Worm (Caenorhabditis elegans) whole organism, L3 larva: Measurements from ENCODE around the gene lgc-4.

Experiments
- R02D3.7 ChIP-seq: fragments of 150-350 bp; optimal IDR thresholded peaks from 2 replicates; lab custom pipeline; 2014; ENCODE audit warnings: missing biosample characterization, missing genetic modification characterization
- aly-2 ChIP-seq: fragments of 150-350 bp; optimal IDR thresholded peaks from 2 replicates; lab custom pipeline; 2014; ENCODE audit warnings: missing biosample characterization, missing genetic modification characterization
- ama-1 ChIP-seq: fragments of 150-350 bp; optimal IDR thresholded peaks from 2 replicates; lab custom pipeline; 2018
- ceh-16 ChIP-seq: sonication (generic microtip); optimal IDR thresholded peaks from 2 replicates; lab custom pipeline; 2017; ENCODE audit warnings: missing biosample characterization, missing genetic modification characterization
- ceh-28 ChIP-seq: fragments of 150-350 bp; optimal IDR thresholded peaks from 2 replicates; lab custom pipeline; 2014; ENCODE audit warnings: missing biosample characterization, missing genetic modification reagents, missing genetic modification characterization
- ceh-82 ChIP-seq: fragments of 150-350 bp; optimal IDR thresholded peaks from 2 replicates; lab custom pipeline; 2014; ENCODE audit warnings: missing biosample characterization, missing genetic modification characterization
- daf-12 ChIP-seq: fragments of 150-350 bp; optimal IDR thresholded peaks from 2 replicates; lab custom pipeline; 2014; ENCODE audit warnings: missing biosample characterization, missing genetic modification reagents, missing genetic modification characterization
- elt-1 ChIP-seq: fragments of 150-350 bp; optimal IDR thresholded peaks from 2 replicates; lab custom pipeline; 2014; ENCODE audit warnings: missing biosample characterization, missing genetic modification characterization
- eor-1 ChIP-seq, 2 experiments: fragments of 150-350 bp; optimal IDR thresholded peaks; 2 replicates each; lab custom pipeline; 2014 to 2018; ENCODE audit warnings: missing biosample characterization in 2 of 2, missing genetic modification characterization in 2 of 2
- fkh-2 ChIP-seq: fragments of 150-350 bp; optimal IDR thresholded peaks from 2 replicates; lab custom pipeline; 2014; ENCODE audit warnings: missing biosample characterization, missing genetic modification reagents, missing genetic modification characterization
- fos-1 ChIP-seq: fragments of 150-350 bp; optimal IDR thresholded peaks from 2 replicates; lab custom pipeline; 2014; ENCODE audit warnings: missing biosample characterization, missing genetic modification characterization
- jun-1 ChIP-seq: fragments of 150-350 bp; optimal IDR thresholded peaks from 2 replicates; lab custom pipeline; 2014; ENCODE audit warnings: missing biosample characterization, missing genetic modification reagents, missing genetic modification characterization
- lin-15B ChIP-seq: fragments of 150-350 bp; optimal IDR thresholded peaks from 2 replicates; lab custom pipeline; 2014; ENCODE audit warnings: missing biosample characterization, missing genetic modification characterization
- lsy-12 ChIP-seq: sonication (generic microtip); optimal IDR thresholded peaks from 2 replicates; lab custom pipeline; 2016; ENCODE audit warnings: mild to moderate bottlenecking, missing genetic modification characterization, missing compliant biosample characterization
- mml-1 ChIP-seq: fragments of 150-350 bp; sonication (generic microtip); optimal IDR thresholded peaks from 3 replicates; lab custom pipeline; 2014; ENCODE audit warnings: missing biosample characterization, missing genetic modification characterization
- nhr-11 ChIP-seq: fragments of 150-350 bp; optimal IDR thresholded peaks from 2 replicates; lab custom pipeline; 2014; ENCODE audit warnings: missing biosample characterization, missing genetic modification characterization
- nhr-12 ChIP-seq: fragments of 150-350 bp; optimal IDR thresholded peaks from 2 replicates; lab custom pipeline; 2014; ENCODE audit warnings: missing biosample characterization, missing genetic modification characterization
- nhr-237 ChIP-seq: fragments of 150-350 bp; optimal IDR thresholded peaks from 2 replicates; lab custom pipeline; 2014; ENCODE audit warnings: missing biosample characterization, missing genetic modification characterization
- nhr-25 ChIP-seq: sonication (generic microtip); optimal IDR thresholded peaks from 2 replicates; lab custom pipeline; 2017; ENCODE audit warnings: missing biosample characterization, missing genetic modification characterization
- nhr-28 ChIP-seq: fragments of 150-350 bp; optimal IDR thresholded peaks from 2 replicates; lab custom pipeline; 2014; ENCODE audit warnings: missing biosample characterization, missing genetic modification characterization
- nhr-43 ChIP-seq: sonication (generic microtip); optimal IDR thresholded peaks from 2 replicates; lab custom pipeline; 2016; ENCODE audit warnings: mild to moderate bottlenecking, missing genetic modification characterization, missing compliant biosample characterization; ENCODE audit not compliant: poor library complexity, severe bottlenecking
- nhr-67 ChIP-seq: fragments of 150-350 bp; optimal IDR thresholded peaks from 2 replicates; lab custom pipeline; 2014; ENCODE audit warnings: missing biosample characterization, missing genetic modification characterization
- nhr-76 ChIP-seq: fragments of 150-350 bp; sonication (generic microtip); optimal IDR thresholded peaks from 5 replicates; lab custom pipeline; 2014; ENCODE audit warnings: missing biosample characterization, missing genetic modification characterization
- pqm-1 ChIP-seq: fragments of 150-350 bp; optimal IDR thresholded peaks from 2 replicates; lab custom pipeline; 2017; ENCODE audit warnings: missing biosample characterization, missing genetic modification characterization, inconsistent platforms
- sea-2 ChIP-seq: fragments of 150-350 bp; sonication (generic microtip); optimal IDR thresholded peaks from 4 replicates; lab custom pipeline; 2014; ENCODE audit warnings: missing biosample characterization, missing genetic modification reagents, missing genetic modification characterization
- skn-1 ChIP-seq: fragments of 150-350 bp; optimal IDR thresholded peaks from 2 replicates; lab custom pipeline; 2014; ENCODE audit warnings: missing biosample characterization, missing genetic modification characterization
- snpc-4 ChIP-seq: fragments of 150-350 bp; optimal IDR thresholded peaks from 2 replicates; lab custom pipeline; 2014; ENCODE audit warnings: missing biosample characterization, missing genetic modification characterization
- tbx-2 ChIP-seq: sonication (generic microtip); optimal IDR thresholded peaks from 2 replicates; lab custom pipeline; 2016; ENCODE audit warnings: mild to moderate bottlenecking, missing genetic modification characterization, missing compliant biosample characterization
- unc-62 ChIP-seq: fragments of 150-350 bp; sonication (generic microtip); optimal IDR thresholded peaks from 4 replicates; lab custom pipeline; 2014; ENCODE audit warnings: missing biosample characterization, missing genetic modification reagents, missing genetic modification characterization
- ztf-11 ChIP-seq: fragments of 150-350 bp; optimal IDR thresholded peaks from 2 replicates; lab custom pipeline; 2014; ENCODE audit warnings: missing biosample characterization, missing genetic modification characterization
- ztf-4 ChIP-seq: fragments of 150-350 bp; optimal IDR thresholded peaks from 2 replicates; lab custom pipeline; 2014; ENCODE audit warnings: missing biosample characterization, missing genetic modification characterization

The lgc-4 gene

ce11 chrX:9246625-9247024 is 4.6 kb upstream of the lgc-4 start:
- no peak for TF ChIP-seq ceh-16
- TF ChIP-seq nhr-43 (tag; lab: Kevin White, UChicago) = peak; percentile 27
- TF ChIP-seq ztf-4 = no peak
- peak; percentile 93 for TF ChIP-seq nhr-25
- TF ChIP-seq, all 47 proteins: peak for 2

DNA sequence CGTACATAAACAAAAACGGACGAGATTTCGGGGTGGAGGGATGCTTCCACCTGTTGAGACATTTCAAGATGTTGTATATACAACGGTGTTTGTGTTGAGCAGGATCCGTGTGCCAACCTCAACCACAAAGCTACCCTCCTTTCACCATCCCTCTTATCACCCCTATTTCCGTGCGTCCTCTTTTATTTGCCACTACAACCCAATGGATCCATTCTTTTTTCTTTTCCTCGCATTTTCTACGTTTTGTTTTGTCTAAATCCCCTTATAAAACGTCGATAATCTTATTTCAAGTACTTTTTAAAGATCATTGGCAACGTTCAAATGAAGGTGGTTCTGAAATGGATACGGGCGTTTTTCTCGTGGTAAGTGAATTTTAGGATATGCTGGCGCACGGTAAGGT is 1.2 kb upstream of the lgc-4 start, which contains the start of gene gpa-12:
Gene gpa-12 (plus strand): TSS at position 301 of the 400 bp plus-strand sequence.
- TF ChIP-seq daf-12 = no peak
- no peak for TF ChIP-seq unc-62 (GFP tag; lab: Kevin White, UChicago)
- TF ChIP-seq fos-1 (tag; lab: Kevin White, UChicago) = no peak
- TF ChIP-seq nhr-237 (tag; lab: Kevin White, UChicago) = no peak
- no peak for TF ChIP-seq nhr-67 (tag; lab: Kevin White, UChicago)
- TF ChIP-seq snpc-4 (tag; lab: Kevin White, UChicago) = no peak
- no peak for TF ChIP-seq mml-1 (tag; lab: Kevin White, UChicago)
- TF ChIP-seq elt-1 (tag; lab: Kevin White, UChicago) = no peak
- TF ChIP-seq nhr-12 (tag; lab: Kevin White, UChicago) = no peak
- TF ChIP-seq ceh-28 (tag; lab: Kevin White, UChicago) = no peak
- TF ChIP-seq ceh-82 (tag; lab: Kevin White, UChicago) = no peak

- no peak for TF ChIP-seq lin-15B (tag; lab: Kevin White, UChicago)
- TF ChIP-seq nhr-43 (tag; lab: Kevin White, UChicago) = peak; percentile 45
- peak; percentile 2 for TF ChIP-seq tbx-2 (tag; lab: Kevin White, UChicago)
- TF ChIP-seq lsy-12 (tag; lab: Kevin White, UChicago) = no peak
Measured at ce11 chrX:9238692-9239091, 3.3 kb downstream of the lgc-4 start.

ce11 chrX:9237708-9238107 is 4.3 kb downstream of the lgc-4 start:
- TF ChIP-seq nhr-43 (tag; lab: Kevin White, UChicago) = peak; percentile 66
- no peak for TF ChIP-seq lin-15B (tag; lab: Kevin White, UChicago)
- TF ChIP-seq nhr-237 (tag; lab: Kevin White, UChicago) = no peak
- TF ChIP-seq ama-1 (lab: Kevin White, UChicago) = no peak
- no peak for TF ChIP-seq pqm-1
- no peak for TF ChIP-seq nhr-28
- no peak for TF ChIP-seq sea-2 (GFP tag; lab: Kevin White, UChicago)

- TF ChIP-seq R02D3.7 (tag; lab: Kevin White, UChicago) (no peak), nhr-237 (tag; lab: Kevin White, UChicago) (no peak), lin-15B (tag; lab: Kevin White, UChicago) (no peak), pqm-1 (no peak), ztf-11 (tag; lab: Kevin White, UChicago) (no peak), skn-1 (tag; lab: Kevin White, UChicago) (no peak), aly-2 (no peak), nhr-28 (no peak), nhr-12 (tag; lab: Kevin White, UChicago) (no peak), ama-1 (lab: Kevin White, UChicago) (no peak), nhr-76 (tag; lab: Kevin White, UChicago) (no peak), ceh-82 (tag; lab: Kevin White, UChicago) (no peak), nhr-67 (tag; lab: Kevin White, UChicago) (no peak), snpc-4 (tag; lab: Kevin White, UChicago) (no peak)
Measured at ce11 chrX:9234518-9234917, 7.5 kb downstream of the lgc-4 start, which contains the start of gene col-175. TSS of gene col-175 (minus strand) at chrX:9234618.

DNA sequence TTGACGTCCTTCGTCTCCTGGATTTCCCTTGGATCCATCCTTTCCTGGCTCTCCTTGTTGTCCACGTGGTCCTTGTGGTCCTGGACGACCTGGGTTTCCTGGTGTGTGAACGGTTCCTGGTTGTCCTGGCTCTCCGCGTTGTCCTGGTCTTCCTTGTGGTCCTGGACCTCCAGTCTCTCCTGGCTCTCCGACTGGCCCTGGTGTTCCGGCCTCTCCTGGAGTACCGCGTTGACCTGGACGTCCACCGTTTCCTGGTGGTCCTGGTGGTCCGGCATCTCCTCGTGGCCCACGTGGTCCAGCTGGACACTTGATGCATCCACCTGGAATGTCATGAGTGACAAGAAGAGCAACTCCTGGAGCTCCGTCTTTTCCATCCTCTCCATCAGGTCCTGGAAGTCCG is 8.2 kb downstream of the lgc-4 start:
- TF ChIP-seq jun-1 (no peak), eor-1 (tag; optimal IDR thresholded peaks at IDR 0.05; lab: Kevin White, UChicago) (no peak), lsy-12 (tag; lab: Kevin White, UChicago) (no peak), nhr-11 (tag; lab: Kevin White, UChicago) (no peak), nhr-237 (tag; lab: Kevin White, UChicago) (no peak), fkh-2 (tag; lab: Kevin White, UChicago) (no peak)
